Fruit fly (Drosophila melanogaster) whole organism, prepupa: ENCODE measurements around the gene repo.

Experiments
- CG10669 ChIP-seq: fragments of 200-800 bp; sonication (Bioruptor generic); optimal IDR thresholded peaks from 3 replicates; lab custom pipeline; 2018; ENCODE audit warnings: missing biosample characterization, mild to moderate bottlenecking, missing genetic modification characterization, moderate library complexity
- CG11294 ChIP-seq: fragments of 200-800 bp; sonication (Bioruptor generic); IDR thresholded peaks from 2 replicates; pipeline ENCODE4 v1.3.6; 2022; ENCODE audit warnings: missing biosample characterization, missing genetic modification characterization
- CG11762 ChIP-seq: fragments of 200-800 bp; sonication (Bioruptor generic); optimal IDR thresholded peaks from 3 replicates; lab custom pipeline; 2016; ENCODE audit warnings: missing biosample characterization, missing genetic modification characterization; ENCODE audit not compliant: insufficient read depth
- CG1621 ChIP-seq: fragments of 200-800 bp; sonication (Bioruptor generic); optimal IDR thresholded peaks from 3 replicates; lab custom pipeline; 2018; ENCODE audit warnings: missing biosample characterization, mild to moderate bottlenecking, missing genetic modification characterization
- CG16779 ChIP-seq: fragments of 200-800 bp; sonication (Bioruptor generic); optimal IDR thresholded peaks from 3 replicates; lab custom pipeline; 2017; ENCODE audit warnings: missing biosample characterization, mild to moderate bottlenecking, missing genetic modification characterization
- CG31627 ChIP-seq: fragments of 200-800 bp; sonication (Bioruptor generic); optimal IDR thresholded peaks from 3 replicates; lab custom pipeline; 2016; ENCODE audit warnings: missing biosample characterization, missing genetic modification characterization
- CG32006 ChIP-seq: fragments of 200-800 bp; sonication (Bioruptor generic); optimal IDR thresholded peaks from 3 replicates; lab custom pipeline; 2017; ENCODE audit warnings: missing biosample characterization, mild to moderate bottlenecking, missing genetic modification characterization
- CG34406 ChIP-seq: fragments of 200-800 bp; sonication (Bioruptor generic); optimal IDR thresholded peaks from 3 replicates; lab custom pipeline; 2016; ENCODE audit warnings: missing biosample characterization, missing genetic modification characterization
- CG4318 ChIP-seq: fragments of 200-800 bp; sonication (Bioruptor generic); optimal IDR thresholded peaks from 3 replicates; lab custom pipeline; 2017; ENCODE audit warnings: missing biosample characterization, mild to moderate bottlenecking, missing genetic modification characterization
- CG6163 ChIP-seq: fragments of 200-800 bp; sonication (Bioruptor generic); IDR thresholded peaks from 3 replicates; pipeline ENCODE4 v1.3.6; 2022; ENCODE audit warnings: missing biosample characterization, missing genetic modification characterization
- CG6792 ChIP-seq: fragments of 200-800 bp; sonication (Bioruptor generic); optimal IDR thresholded peaks from 3 replicates; lab custom pipeline; 2016; ENCODE audit warnings: missing biosample characterization, missing genetic modification characterization
- CG8119 ChIP-seq: fragments of 200-800 bp; sonication (Bioruptor generic); IDR thresholded peaks from 3 replicates; pipeline ENCODE4 v1.3.6; 2022; ENCODE audit warnings: missing biosample characterization, missing genetic modification characterization
- CG8319 ChIP-seq: fragments of 200-800 bp; sonication (Bioruptor generic); optimal IDR thresholded peaks from 3 replicates; lab custom pipeline; 2016; ENCODE audit warnings: missing biosample characterization, missing genetic modification characterization
- CG9139 ChIP-seq: fragments of 200-800 bp; sonication (Bioruptor generic); optimal IDR thresholded peaks from 3 replicates; lab custom pipeline; 2017; ENCODE audit warnings: missing biosample characterization, mild to moderate bottlenecking, missing genetic modification characterization
- Eip78C ChIP-seq: fragments of 200-800 bp; sonication (Bioruptor generic); peaks from one replicate; lab custom pipeline; 2016; ENCODE audit warnings: missing biosample characterization, missing genetic modification characterization
- Ets21C ChIP-seq: fragments of 200-800 bp; sonication (Bioruptor generic); optimal IDR thresholded peaks from 3 replicates; lab custom pipeline; 2016; ENCODE audit warnings: missing biosample characterization, missing genetic modification characterization
- Ets96B ChIP-seq: fragments of 200-800 bp; optimal IDR thresholded peaks from 2 replicates; lab custom pipeline; 2019; ENCODE audit warnings: missing biosample characterization, mild to moderate bottlenecking, missing genetic modification characterization, moderate library complexity
- Hr38 ChIP-seq: sonication (Bioruptor generic); optimal IDR thresholded peaks from 2 replicates; lab custom pipeline; 2016; ENCODE audit warnings: missing biosample characterization, missing genetic modification characterization
- Hr39 ChIP-seq: fragments of 200-800 bp; sonication (Bioruptor generic); optimal IDR thresholded peaks from 2 replicates; lab custom pipeline; 2016; ENCODE audit warnings: missing biosample characterization, missing genetic modification characterization
- Lpt ChIP-seq: fragments of 200-800 bp; sonication (Bioruptor generic); optimal IDR thresholded peaks from 3 replicates; lab custom pipeline; 2016; ENCODE audit warnings: missing biosample characterization, missing genetic modification characterization
- Met ChIP-seq: fragments of 200-800 bp; sonication (Bioruptor generic); optimal IDR thresholded peaks from 3 replicates; lab custom pipeline; 2016; ENCODE audit warnings: missing biosample characterization, missing genetic modification characterization
- OdsH ChIP-seq: fragments of 200-800 bp; sonication (Bioruptor generic); optimal IDR thresholded peaks from 3 replicates; lab custom pipeline; 2016; ENCODE audit warnings: missing biosample characterization, missing genetic modification characterization
- Smox ChIP-seq: fragments of 200-800 bp; sonication (Bioruptor generic); optimal IDR thresholded peaks from 3 replicates; lab custom pipeline; 2016; ENCODE audit warnings: missing biosample characterization, missing genetic modification characterization
- Sox14 ChIP-seq: fragments of 200-800 bp; sonication (Bioruptor generic); optimal IDR thresholded peaks from 3 replicates; lab custom pipeline; 2016; ENCODE audit warnings: missing biosample characterization, missing genetic modification characterization
- achi ChIP-seq: fragments of 200-800 bp; sonication (Bioruptor generic); optimal IDR thresholded peaks from 3 replicates; lab custom pipeline; 2016; ENCODE audit warnings: missing biosample characterization, missing genetic modification characterization
- acj6 ChIP-seq: fragments of 200-800 bp; sonication (Bioruptor generic); optimal IDR thresholded peaks from 3 replicates; lab custom pipeline; 2016; ENCODE audit warnings: missing biosample characterization, missing genetic modification characterization
- dac ChIP-seq: fragments of 200-800 bp; sonication (Bioruptor generic); optimal IDR thresholded peaks from 2 replicates; lab custom pipeline; 2017; ENCODE audit warnings: missing biosample characterization, mild to moderate bottlenecking, missing genetic modification characterization
- esn ChIP-seq: fragments of 200-800 bp; sonication (Bioruptor generic); optimal IDR thresholded peaks from 2 replicates; lab custom pipeline; 2016; ENCODE audit warnings: missing biosample characterization, mild to moderate bottlenecking, missing genetic modification characterization, moderate library complexity
- fd85E ChIP-seq: fragments of 200-800 bp; sonication (Bioruptor generic); optimal IDR thresholded peaks from 3 replicates; lab custom pipeline; 2016; ENCODE audit warnings: missing biosample characterization, missing genetic modification characterization
- fkh ChIP-seq: fragments of 200-800 bp; sonication (Bioruptor generic); optimal IDR thresholded peaks from 3 replicates; lab custom pipeline; 2017; ENCODE audit warnings: missing biosample characterization, mild to moderate bottlenecking, missing genetic modification characterization, moderate library complexity
- ss ChIP-seq, 2 experiments: fragments of 200-800 bp; sonication (Bioruptor generic); optimal IDR thresholded peaks; 2 replicates in 1 of 2; 3 replicates in 1 of 2; lab custom pipeline; 2017 to 2018; ENCODE audit warnings: mild to moderate bottlenecking in 2 of 2, missing biosample characterization in 2 of 2, missing genetic modification characterization in 2 of 2, moderate library complexity in 1 of 2
- svp ChIP-seq: fragments of 200-800 bp; sonication (Bioruptor generic); peaks from one replicate; lab custom pipeline; 2016; ENCODE audit warnings: missing biosample characterization, missing genetic modification characterization
- vri ChIP-seq: fragments of 200-800 bp; sonication (Bioruptor generic); optimal IDR thresholded peaks from 3 replicates; lab custom pipeline; 2016; ENCODE audit warnings: missing biosample characterization, mild to moderate bottlenecking, missing genetic modification characterization

Gene repo

DNA sequence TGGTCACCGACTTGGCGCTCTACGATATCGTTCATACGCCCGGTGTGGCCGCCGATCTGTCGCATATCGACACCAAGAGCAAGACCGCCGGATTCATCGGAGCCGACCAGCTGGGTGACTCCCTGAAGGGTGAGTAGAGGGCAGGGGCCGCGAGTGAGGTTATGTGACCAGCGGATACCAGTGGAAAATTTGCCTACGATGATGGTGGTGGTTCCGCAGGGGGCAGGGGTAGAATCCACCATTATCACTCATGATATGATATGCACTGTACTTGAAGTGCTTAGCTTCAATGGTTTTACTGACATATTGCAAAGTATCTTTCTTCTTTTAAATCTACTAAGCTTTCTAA is 9.2 kb upstream of the repo start:
- TF ChIP-seq CG8319 (no peak), Lpt (GFP tag; lab: Kevin White, UChicago) (no peak), CG9139 (no peak), ss (GFP tag; optimal IDR thresholded peaks at IDR 0.05; lab: Kevin White, UChicago) (no peak), CG6792 (GFP tag; lab: Kevin White, UChicago) (no peak), CG8119 (GFP tag; lab: Robert Waterston, UW) (no peak), Sox14 (no peak), Smox (no peak), CG1621 (no peak)

DNA sequence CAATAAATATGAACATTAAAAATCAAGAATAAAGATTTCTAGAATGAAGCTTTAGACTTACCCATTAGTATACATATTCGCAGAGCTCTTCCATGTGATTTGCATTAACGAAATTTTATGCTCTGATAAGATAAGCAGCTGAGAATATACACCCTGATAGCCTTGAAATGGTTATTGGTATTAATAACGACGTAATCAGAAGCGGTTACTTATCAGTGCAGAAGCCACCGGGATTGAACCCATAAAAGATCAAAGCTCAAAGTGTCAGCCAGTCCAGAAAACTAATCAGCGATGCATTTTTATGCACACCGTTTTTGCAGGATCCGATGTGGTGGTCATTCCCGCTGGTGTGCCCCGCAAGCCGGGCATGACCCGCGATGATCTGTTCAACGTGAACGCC is 8.6 kb upstream of the repo start:
- TF ChIP-seq svp (GFP tag; lab: Kevin White, UChicago) (peak; percentile 95), Met (GFP tag; lab: Kevin White, UChicago) (no peak), CG34406 (GFP tag; lab: Kevin White, UChicago) (no peak), vri (GFP tag; lab: Kevin White, UChicago) (peak; percentile 49), OdsH (no peak)

DNA sequence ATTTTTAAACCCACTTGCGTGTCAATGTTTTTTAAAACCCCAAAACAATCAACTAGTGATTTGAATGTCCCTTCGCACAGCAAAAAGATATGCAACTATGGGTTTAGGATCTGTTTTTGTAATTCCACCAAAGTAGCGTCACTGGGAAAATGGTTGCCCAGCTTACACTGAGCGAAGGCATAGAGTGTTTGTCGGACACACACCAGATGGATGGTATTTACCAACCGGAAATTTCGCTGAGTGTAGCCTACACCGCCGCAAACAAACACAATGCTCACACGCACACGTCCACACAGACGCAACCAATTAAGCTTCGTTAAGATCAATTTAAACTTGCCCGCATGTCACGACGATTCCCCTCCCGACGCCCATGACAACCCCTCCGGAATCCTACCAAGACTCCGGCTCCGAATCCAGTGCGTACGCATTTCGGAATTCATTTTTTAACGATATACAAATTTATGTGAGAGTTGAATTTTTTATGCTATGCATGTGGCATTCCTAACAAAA is 7.2 kb upstream of the repo start:
- peak; percentile 66 for TF ChIP-seq Eip78C (GFP tag; lab: Kevin White, UChicago)
- TF ChIP-seq Ets96B (tag; lab: Kevin White, UChicago) = no peak
- peak; percentile 44 for TF ChIP-seq svp (GFP tag; lab: Kevin White, UChicago)

DNA sequence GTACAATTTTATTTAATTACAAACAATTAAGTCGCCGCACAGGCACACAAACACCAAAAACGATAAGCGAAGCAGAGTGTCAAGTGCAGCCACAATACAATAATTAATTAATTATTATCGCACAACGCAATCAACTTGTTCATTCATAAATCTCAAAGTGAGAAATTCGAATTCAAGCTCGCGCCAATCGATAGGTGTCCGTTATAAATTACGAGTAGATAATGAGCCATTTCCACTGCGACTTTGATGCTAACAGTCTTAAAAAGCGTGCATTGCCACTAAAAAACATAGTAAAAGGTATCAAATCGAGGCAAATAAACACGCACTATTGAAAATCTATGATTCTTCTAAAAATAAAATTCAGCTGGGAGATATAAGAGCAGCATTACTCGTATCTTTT is 5.8 kb upstream of the repo start:
- TF ChIP-seq CG4318 (GFP tag; lab: Kevin White, UChicago) = no peak
- no peak for TF ChIP-seq CG34406 (GFP tag; lab: Kevin White, UChicago)
- no peak for TF ChIP-seq fkh (GFP tag; lab: Kevin White, UChicago)
- TF ChIP-seq achi = no peak
- TF ChIP-seq dac (GFP tag; lab: Kevin White, UChicago) = no peak
- no peak for TF ChIP-seq Hr39 (GFP tag; lab: Kevin White, UChicago)
- TF ChIP-seq svp (GFP tag; lab: Kevin White, UChicago) = peak; percentile 72
- no peak for TF ChIP-seq CG11294 (GFP tag; lab: Robert Waterston, UW)
- no peak for TF ChIP-seq CG31627 (GFP tag; lab: Kevin White, UChicago)

DNA sequence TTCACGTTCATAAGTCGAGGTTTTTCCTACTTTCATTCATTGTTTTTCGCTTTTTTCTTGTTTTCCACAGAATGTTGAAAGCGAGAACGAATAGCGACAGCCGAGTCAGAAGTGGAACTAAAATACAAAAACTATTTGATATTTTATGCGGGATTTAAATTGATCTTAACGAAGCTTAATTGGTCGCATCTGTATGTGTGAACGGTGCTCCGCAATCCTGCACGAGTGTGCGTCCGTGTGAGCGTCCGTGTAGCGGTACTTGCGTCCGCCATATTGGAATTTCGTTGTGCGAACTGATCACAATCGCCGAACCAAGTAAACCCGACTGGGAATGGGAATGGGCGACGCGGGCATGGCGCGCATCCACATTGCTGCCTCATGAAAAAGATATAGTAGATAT is 3.8 kb upstream of the repo start:
- no peak for TF ChIP-seq dac (GFP tag; lab: Kevin White, UChicago)
- TF ChIP-seq Hr38 = no peak
- TF ChIP-seq esn (GFP tag; lab: Kevin White, UChicago) = no peak
- TF ChIP-seq Ets21C (GFP tag; lab: Kevin White, UChicago) = no peak
- no peak for TF ChIP-seq CG32006 (GFP tag; lab: Kevin White, UChicago)
- no peak for TF ChIP-seq fkh (GFP tag; lab: Kevin White, UChicago)
- no peak for TF ChIP-seq fd85E (GFP tag; lab: Kevin White, UChicago)
- TF ChIP-seq vri (GFP tag; lab: Kevin White, UChicago) = no peak
- no peak for TF ChIP-seq acj6
- no peak for TF ChIP-seq CG10669 (GFP tag; lab: Kevin White, UChicago)
- TF ChIP-seq CG16779 (tag; lab: Kevin White, UChicago) = no peak
- TF ChIP-seq CG11762 (GFP tag; lab: Kevin White, UChicago) = no peak
- no peak for TF ChIP-seq CG6163 (GFP tag; lab: Robert Waterston, UW)
- no peak for TF ChIP-seq ss (GFP tag; optimal IDR thresholded peaks at IDR 0.05; lab: Kevin White, UChicago)
